Worm (Caenorhabditis elegans) whole organism, midembryonic: ENCODE data around the gene srx-14.
A peak's percentile ranks its signal among the peaks of the same experiment; 100 is the strongest.

Source experiments
- T22C8.4 ChIP-seq: fragments of 200-800 bp; sonication (Bioruptor generic); IDR thresholded peaks from 2 replicates; pipeline ENCODE4 v1.3.6; 2022; ENCODE audit warnings: missing genetic modification characterization, missing compliant biosample characterization
- flt-1 ChIP-seq: fragments of 200-800 bp; sonication (Bioruptor generic); IDR thresholded peaks from 2 replicates; pipeline ENCODE4 v1.3.6; 2022; ENCODE audit warnings: missing genetic modification characterization, missing compliant biosample characterization
- klf-2 ChIP-seq: fragments of 200-800 bp; sonication (Bioruptor generic); conservative IDR thresholded peaks from 2 replicates; pipeline ENCODE4 v1.3.6; 2022; ENCODE audit warnings: missing genetic modification reagents, missing genetic modification characterization, missing compliant biosample characterization
- ref-1 ChIP-seq: fragments of 200-800 bp; sonication (Bioruptor generic); conservative IDR thresholded peaks from 2 replicates; pipeline ENCODE4 v1.3.6; 2022; ENCODE audit warnings: missing genetic modification reagents, missing genetic modification characterization, missing compliant biosample characterization
- ztf-23 ChIP-seq: fragments of 200-800 bp; sonication (Bioruptor generic); IDR thresholded peaks from 2 replicates; pipeline ENCODE4 v1.3.6; 2022; ENCODE audit warnings: missing genetic modification reagents, missing genetic modification characterization, missing compliant biosample characterization
- ztf-29 ChIP-seq: fragments of 200-800 bp; sonication (Bioruptor generic); IDR thresholded peaks from 2 replicates; pipeline ENCODE4 v1.3.6; 2022; ENCODE audit warnings: missing genetic modification reagents, missing genetic modification characterization, missing compliant biosample characterization

DNA sequence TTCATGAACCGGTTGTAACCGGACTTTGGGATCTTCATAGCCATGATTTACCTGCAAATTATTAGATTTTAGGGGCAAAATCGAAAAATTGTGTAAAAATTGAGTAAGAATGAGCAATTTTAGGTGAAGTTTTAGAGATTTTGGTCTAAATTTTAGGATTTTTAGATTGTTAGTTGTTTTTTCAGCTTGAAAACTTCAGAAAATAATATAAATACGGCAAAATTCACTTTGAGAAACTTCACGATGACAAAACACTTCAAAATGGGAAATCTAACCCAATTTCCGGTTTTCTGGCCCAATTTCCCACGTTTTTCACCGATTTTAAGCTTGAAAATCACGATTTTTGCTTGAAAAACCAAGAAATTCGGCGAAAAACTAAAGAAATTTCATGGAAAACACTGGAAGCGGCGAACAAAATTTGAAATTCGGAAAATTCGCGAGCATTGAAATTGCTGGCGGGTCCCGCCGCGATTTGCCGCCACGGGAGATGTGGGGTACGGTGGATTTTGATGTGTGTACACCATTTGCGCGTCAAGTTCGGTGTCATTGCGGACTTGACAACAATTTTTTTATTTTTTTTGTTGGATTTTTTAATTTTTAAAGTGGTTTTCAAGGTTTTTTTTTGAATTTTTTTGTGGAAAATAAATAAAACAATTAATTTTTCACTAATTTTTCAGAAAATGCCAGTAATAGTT lies 19.5 kb downstream of the srx-14 start, which contains the start of the genes cct-8 and Y55F3AR.2:
- TF ChIP-seq ref-1 (GFP tag; lab: Robert Waterston, UW) = no peak
- TF ChIP-seq ztf-23 (GFP tag; lab: Robert Waterston, UW) = peak; percentile 92
- no peak for TF ChIP-seq ztf-29 (GFP tag; lab: Robert Waterston, UW)
- peak; percentile 81 for TF ChIP-seq flt-1
- peak; percentile 52; the same call in 1 of the 2 replicates for TF ChIP-seq klf-2 (GFP tag; lab: Robert Waterston, UW)
- TF ChIP-seq T22C8.4 (GFP tag; lab: Robert Waterston, UW) = peak; percentile 55; the same call in 1 of the 2 replicates
